Fruit fly (Drosophila melanogaster): ENCODE measurements around the gene CG15394.

Gene CG15394

dm6 chr2L:2591569-2591968 lies at the start of gene CG15394:
Gene CG15394, plus strand, starts transcription at chr2L:2591869.
- no peak for TF ChIP-seq Ets98B (GFP tag; IDR thresholded peaks at IDR 0.05)
- TF ChIP-seq CG9948 (tag; optimal IDR thresholded peaks at IDR 0.05) = no peak
- no peak for TF ChIP-seq fd96Ca (GFP tag; IDR thresholded peaks at IDR 0.05)
- TF ChIP-seq CG32121 (GFP tag; IDR thresholded peaks at IDR 0.05) = no peak
- no peak for TF ChIP-seq CG17806 (tag; optimal IDR thresholded peaks at IDR 0.05)
- TF ChIP-seq CG14655 (GFP tag; optimal IDR thresholded peaks at IDR 0.05) = no peak
- TF ChIP-seq CG10348 (GFP tag; IDR thresholded peaks at IDR 0.05) = no peak
- TF ChIP-seq CG4496 (GFP tag; IDR thresholded peaks at IDR 0.05) = no peak
- TF ChIP-seq CG12605 (GFP tag; IDR thresholded peaks at IDR 0.05) = no peak
- no peak for TF ChIP-seq D1 (tag; optimal IDR thresholded peaks at IDR 0.05)
- no peak for TF ChIP-seq CG13204 (GFP tag; optimal IDR thresholded peaks at IDR 0.05)
- no peak for TF ChIP-seq rn (GFP tag; IDR thresholded peaks at IDR 0.05)
- no peak for TF ChIP-seq CG8159 (tag; optimal IDR thresholded peaks at IDR 0.05)
- no peak for TF ChIP-seq gl (tag; optimal IDR thresholded peaks at IDR 0.05)
- TF ChIP-seq Pif1B (GFP tag; optimal IDR thresholded peaks at IDR 0.05) = no peak
- TF ChIP-seq EcR (GFP tag; optimal IDR thresholded peaks at IDR 0.05) = no peak
- TF ChIP-seq CG34367 (tag; optimal IDR thresholded peaks at IDR 0.05) = no peak

- TF ChIP-seq CG8301 (tag; optimal IDR thresholded peaks at IDR 0.05) (peak; percentile 4), Pif1B (GFP tag; optimal IDR thresholded peaks at IDR 0.05) (no peak), CG4496 (GFP tag; IDR thresholded peaks at IDR 0.05) (no peak), CG8159 (tag; optimal IDR thresholded peaks at IDR 0.05) (no peak), CG13204 (GFP tag; optimal IDR thresholded peaks at IDR 0.05) (no peak), EcR (GFP tag; optimal IDR thresholded peaks at IDR 0.05) (no peak), D1 (tag; optimal IDR thresholded peaks at IDR 0.05) (no peak), CG14655 (GFP tag; optimal IDR thresholded peaks at IDR 0.05) (peak; percentile 15), Pif1A (GFP tag; optimal IDR thresholded peaks at IDR 0.05) (no peak)
Measured at dm6 chr2L:2542491-2542890, 49.2 kb upstream of the CG15394 start.

- TF ChIP-seq Pif1A (GFP tag; optimal IDR thresholded peaks at IDR 0.05) (no peak), CG4496 (GFP tag; IDR thresholded peaks at IDR 0.05) (no peak), rn (GFP tag; IDR thresholded peaks at IDR 0.05) (no peak), Pif1B (GFP tag; optimal IDR thresholded peaks at IDR 0.05) (no peak), Ets98B (GFP tag; IDR thresholded peaks at IDR 0.05) (no peak), CG10348 (GFP tag; IDR thresholded peaks at IDR 0.05) (no peak), CG14655 (GFP tag; optimal IDR thresholded peaks at IDR 0.05) (no peak), CG15710 (tag; optimal IDR thresholded peaks at IDR 0.05) (no peak), CG9948 (tag; optimal IDR thresholded peaks at IDR 0.05) (no peak)
Measured at dm6 chr2L:2552725-2553124, 38.9 kb upstream of the CG15394 start, which contains the start of gene CG3515. Gene CG3515, minus strand, starts transcription at chr2L:2552825.

- TF ChIP-seq CG4496 (GFP tag; IDR thresholded peaks at IDR 0.05) = no peak
- no peak for TF ChIP-seq gl (tag; optimal IDR thresholded peaks at IDR 0.05)
- no peak for TF ChIP-seq rn (GFP tag; IDR thresholded peaks at IDR 0.05)
- TF ChIP-seq CG10348 (GFP tag; IDR thresholded peaks at IDR 0.05) = no peak
- no peak for TF ChIP-seq CG14655 (GFP tag; optimal IDR thresholded peaks at IDR 0.05)
- TF ChIP-seq D1 (tag; optimal IDR thresholded peaks at IDR 0.05) = no peak
- TF ChIP-seq CG17806 (tag; optimal IDR thresholded peaks at IDR 0.05) = no peak
- TF ChIP-seq CG12605 (GFP tag; IDR thresholded peaks at IDR 0.05) = no peak
- TF ChIP-seq CG13204 (GFP tag; optimal IDR thresholded peaks at IDR 0.05) = no peak
- TF ChIP-seq CG8301 (tag; optimal IDR thresholded peaks at IDR 0.05) = no peak
- no peak for TF ChIP-seq fd96Ca (GFP tag; IDR thresholded peaks at IDR 0.05)
- TF ChIP-seq CG9948 (tag; optimal IDR thresholded peaks at IDR 0.05) = no peak
- TF ChIP-seq CG15710 (tag; optimal IDR thresholded peaks at IDR 0.05) = no peak
- TF ChIP-seq CG32121 (GFP tag; IDR thresholded peaks at IDR 0.05) = no peak
- TF ChIP-seq EcR (GFP tag; optimal IDR thresholded peaks at IDR 0.05) = no peak
- TF ChIP-seq Pif1B (GFP tag; optimal IDR thresholded peaks at IDR 0.05) = no peak
- TF ChIP-seq Ets98B (GFP tag; IDR thresholded peaks at IDR 0.05) = no peak
- TF ChIP-seq Snoo (tag; optimal IDR thresholded peaks at IDR 0.05) = no peak
Measured at dm6 chr2L:2564758-2565157, 26.9 kb upstream of the CG15394 start, which contains the start of gene Cyp309a1. Gene Cyp309a1, minus strand, starts transcription at chr2L:2564830.

- TF ChIP-seq CG34367 (tag; optimal IDR thresholded peaks at IDR 0.05) = no peak
- no peak for TF ChIP-seq gl (tag; optimal IDR thresholded peaks at IDR 0.05)
- TF ChIP-seq CG10348 (GFP tag; IDR thresholded peaks at IDR 0.05) = no peak
- no peak for TF ChIP-seq CG4496 (GFP tag; IDR thresholded peaks at IDR 0.05)
- no peak for TF ChIP-seq CG9948 (tag; optimal IDR thresholded peaks at IDR 0.05)
- no peak for TF ChIP-seq CG8159 (tag; optimal IDR thresholded peaks at IDR 0.05)
- TF ChIP-seq EcR (GFP tag; optimal IDR thresholded peaks at IDR 0.05) = no peak
- TF ChIP-seq CG13204 (GFP tag; optimal IDR thresholded peaks at IDR 0.05) = no peak
- TF ChIP-seq CG32121 (GFP tag; IDR thresholded peaks at IDR 0.05) = no peak
- TF ChIP-seq CG12605 (GFP tag; IDR thresholded peaks at IDR 0.05) = no peak
Measured at dm6 chr2L:2572937-2573336, 18.7 kb upstream of the CG15394 start, which contains the start of gene Cyp309a2. Gene Cyp309a2, minus strand, starts transcription at chr2L:2573037.

dm6 chr2L:2574717-2575273 lies 16.9 kb upstream of the CG15394 start, which contains the start of the genes Rad1 and Sws1:
Gene Rad1, minus strand, starts transcription at chr2L:2575052.
Gene Sws1, minus strand, starts transcription at chr2L:2575052.
- no peak for TF ChIP-seq CG8301 (tag; optimal IDR thresholded peaks at IDR 0.05)
